Worm (Caenorhabditis elegans) whole organism, L1 larva: ENCODE data around the gene D1079.1.

Experiments
- C34B4.2 ChIP-seq: sonication (generic microtip); optimal IDR thresholded peaks from 2 replicates; lab custom pipeline; 2017; ENCODE audit warnings: mild to moderate bottlenecking, missing genetic modification characterization, missing compliant biosample characterization
- Y116A8C.19 ChIP-seq: sonication (generic microtip); optimal IDR thresholded peaks from 2 replicates; lab custom pipeline; 2016; ENCODE audit warnings: missing compliant biosample characterization, missing genetic modification characterization, borderline replicate concordance
- aha-1 ChIP-seq: fragments of 150-350 bp; optimal IDR thresholded peaks from 2 replicates; lab custom pipeline; 2014; ENCODE audit warnings: missing biosample characterization, missing genetic modification characterization
- aly-2 ChIP-seq: fragments of 150-350 bp; optimal IDR thresholded peaks from 2 replicates; lab custom pipeline; 2014; ENCODE audit warnings: missing biosample characterization, missing genetic modification characterization
- blmp-1 ChIP-seq: fragments of 150-350 bp; optimal IDR thresholded peaks from 2 replicates; lab custom pipeline; 2014; ENCODE audit warnings: missing biosample characterization, missing genetic modification characterization
- ceh-63 ChIP-seq: fragments of 200-800 bp; sonication (Bioruptor generic); optimal IDR thresholded peaks from 2 replicates; lab custom pipeline; 2018; ENCODE audit warnings: mild to moderate bottlenecking, missing genetic modification characterization, missing compliant biosample characterization
- ceh-8 ChIP-seq: fragments of 200-800 bp; sonication (Bioruptor generic); optimal IDR thresholded peaks from 2 replicates; lab custom pipeline; 2018; ENCODE audit warnings: mild to moderate bottlenecking, missing genetic modification characterization, moderate library complexity, missing compliant biosample characterization
- ceh-82 ChIP-seq, 3 experiments: fragments of 150-350 bp in 1 of 3; sonication (generic microtip) in 2 of 3; optimal IDR thresholded peaks; 2 replicates each; lab custom pipeline; 2014 to 2017; ENCODE audit warnings: missing biosample characterization in 3 of 3, missing genetic modification characterization in 3 of 3
- ceh-88 ChIP-seq: fragments of 200-800 bp; sonication (Bioruptor generic); IDR thresholded peaks from 2 replicates; pipeline ENCODE4 v1.3.6; 2022; ENCODE audit warnings: missing genetic modification characterization, missing compliant biosample characterization
- ceh-90 ChIP-seq: sonication (generic microtip); optimal IDR thresholded peaks from 2 replicates; lab custom pipeline; 2016; ENCODE audit warnings: missing genetic modification characterization, missing compliant biosample characterization
- ces-1 ChIP-seq: fragments of 150-350 bp; optimal IDR thresholded peaks from 2 replicates; lab custom pipeline; 2014; ENCODE audit warnings: missing biosample characterization, missing genetic modification reagents, missing genetic modification characterization
- dsc-1 ChIP-seq: sonication (generic microtip); optimal IDR thresholded peaks from 2 replicates; lab custom pipeline; 2016; ENCODE audit warnings: mild to moderate bottlenecking, missing genetic modification characterization, missing compliant biosample characterization
- egl-13 ChIP-seq: sonication (generic microtip); optimal IDR thresholded peaks from 2 replicates; lab custom pipeline; 2016; ENCODE audit warnings: missing genotype, missing genetic modification reagents, missing genetic modification characterization, missing compliant biosample characterization
- ets-5 ChIP-seq: fragments of 200-800 bp; sonication (Bioruptor generic); IDR thresholded peaks from 2 replicates; pipeline ENCODE4 v1.3.6; 2022; ENCODE audit warnings: missing genetic modification characterization, missing compliant biosample characterization
- fkh-4 ChIP-seq: sonication (generic microtip); optimal IDR thresholded peaks from 2 replicates; lab custom pipeline; 2016; ENCODE audit warnings: missing compliant biosample characterization, missing genetic modification characterization, borderline replicate concordance
- fkh-8 ChIP-seq: sonication (generic microtip); optimal IDR thresholded peaks from 2 replicates; lab custom pipeline; 2016; ENCODE audit warnings: mild to moderate bottlenecking, missing genetic modification characterization, missing compliant biosample characterization
- fos-1 ChIP-seq: fragments of 150-350 bp; optimal IDR thresholded peaks from 2 replicates; lab custom pipeline; 2014; ENCODE audit warnings: missing biosample characterization, missing genetic modification characterization
- hlh-17 ChIP-seq: fragments of 200-800 bp; sonication (Bioruptor generic); optimal IDR thresholded peaks from 2 replicates; lab custom pipeline; 2018; ENCODE audit warnings: missing genetic modification characterization, mild to moderate bottlenecking, missing compliant biosample characterization, moderate library complexity, borderline replicate concordance
- isw-1 ChIP-seq: fragments of 200-800 bp; sonication (Bioruptor generic); IDR thresholded peaks from 2 replicates; pipeline ENCODE4 v1.3.6; 2022; ENCODE audit warnings: missing genetic modification characterization, missing compliant biosample characterization
- lin-13 ChIP-seq: fragments of 150-350 bp; optimal IDR thresholded peaks from 2 replicates; lab custom pipeline; 2014; ENCODE audit warnings: missing biosample characterization, missing genetic modification reagents, missing genetic modification characterization
- lin-15B ChIP-seq: fragments of 150-350 bp; sonication (generic microtip); optimal IDR thresholded peaks from 3 replicates; lab custom pipeline; 2014; ENCODE audit warnings: missing biosample characterization, missing genetic modification characterization
- lsy-2 ChIP-seq, 2 experiments: fragments of 150-350 bp; optimal IDR thresholded peaks; 2 replicates each; lab custom pipeline; 2014; ENCODE audit warnings: missing biosample characterization in 2 of 2, missing genetic modification characterization in 2 of 2
- nhr-12 ChIP-seq: sonication (generic microtip); optimal IDR thresholded peaks from 2 replicates; lab custom pipeline; 2017; ENCODE audit warnings: missing biosample characterization, missing genetic modification characterization
- nhr-237 ChIP-seq: fragments of 150-350 bp; optimal IDR thresholded peaks from 2 replicates; lab custom pipeline; 2014; ENCODE audit warnings: missing biosample characterization, missing genetic modification characterization
- nhr-47 ChIP-seq: sonication (generic microtip); optimal IDR thresholded peaks from 2 replicates; lab custom pipeline; 2016; ENCODE audit warnings: mild to moderate bottlenecking, missing genetic modification characterization, moderate library complexity, missing compliant biosample characterization
- nhr-71 ChIP-seq: sonication (generic microtip); optimal IDR thresholded peaks from 2 replicates; lab custom pipeline; 2016; ENCODE audit warnings: mild to moderate bottlenecking, missing genetic modification characterization, moderate library complexity, missing compliant biosample characterization
- nhr-85 ChIP-seq: sonication (generic microtip); peaks from one replicate; lab custom pipeline; 2016; ENCODE audit warnings: missing genetic modification characterization, inconsistent platforms, missing compliant biosample characterization
- nhr-90 ChIP-seq: sonication (generic microtip); optimal IDR thresholded peaks from 2 replicates; lab custom pipeline; 2016; ENCODE audit warnings: mild to moderate bottlenecking, missing genetic modification characterization, missing compliant biosample characterization; ENCODE audit not compliant: poor library complexity
- pag-3 ChIP-seq: sonication (generic microtip); optimal IDR thresholded peaks from 2 replicates; lab custom pipeline; 2017; ENCODE audit warnings: missing genetic modification characterization, mild to moderate bottlenecking, missing compliant biosample characterization, antibody characterized with exemption, borderline replicate concordance; ENCODE audit not compliant: insufficient read depth
- pax-3 ChIP-seq: fragments of 200-800 bp; sonication (Bioruptor generic); optimal IDR thresholded peaks from 2 replicates; lab custom pipeline; 2018; ENCODE audit warnings: mild to moderate bottlenecking, missing genetic modification characterization, moderate library complexity, missing compliant biosample characterization
- pqm-1 ChIP-seq: sonication (generic microtip); optimal IDR thresholded peaks from 3 replicates; lab custom pipeline; 2017; ENCODE audit warnings: missing biosample characterization, missing genetic modification characterization
- rnt-1 ChIP-seq: sonication (generic microtip); optimal IDR thresholded peaks from 2 replicates; lab custom pipeline; 2016; ENCODE audit warnings: mild to moderate bottlenecking, missing genetic modification characterization, moderate library complexity, missing compliant biosample characterization
- skn-1 ChIP-seq: fragments of 150-350 bp; optimal IDR thresholded peaks from 2 replicates; lab custom pipeline; 2014; ENCODE audit warnings: missing biosample characterization, missing genetic modification characterization
- snpc-4 ChIP-seq: fragments of 150-350 bp; optimal IDR thresholded peaks from 2 replicates; lab custom pipeline; 2014; ENCODE audit warnings: missing biosample characterization, missing genetic modification characterization
- snu-23 ChIP-seq: sonication (generic microtip); optimal IDR thresholded peaks from 2 replicates; lab custom pipeline; 2016; ENCODE audit warnings: missing genetic modification characterization, missing compliant biosample characterization
- sptf-1 ChIP-seq: fragments of 150-350 bp; optimal IDR thresholded peaks from 2 replicates; lab custom pipeline; 2014; ENCODE audit warnings: missing biosample characterization, missing genetic modification characterization
- sup-37 ChIP-seq: fragments of 200-800 bp; sonication (Bioruptor generic); optimal IDR thresholded peaks from 2 replicates; lab custom pipeline; 2018; ENCODE audit warnings: mild to moderate bottlenecking, missing genetic modification characterization, missing compliant biosample characterization
- tbx-2 ChIP-seq: sonication (generic microtip); optimal IDR thresholded peaks from 2 replicates; lab custom pipeline; 2016; ENCODE audit warnings: missing genetic modification characterization, missing compliant biosample characterization
- unc-62 ChIP-seq: fragments of 150-350 bp; optimal IDR thresholded peaks from 2 replicates; lab custom pipeline; 2014; ENCODE audit warnings: missing biosample characterization, missing genetic modification reagents, missing genetic modification characterization
- unc-86 ChIP-seq: sonication (generic microtip); optimal IDR thresholded peaks from 2 replicates; lab custom pipeline; 2016; ENCODE audit warnings: missing genetic modification characterization, missing compliant biosample characterization
- unc-98 ChIP-seq: fragments of 200-800 bp; sonication (Bioruptor generic); IDR thresholded peaks from 2 replicates; pipeline ENCODE4 v1.3.6; 2022; ENCODE audit warnings: missing genetic modification characterization, missing compliant biosample characterization
- xbp-1 ChIP-seq: sonication (generic microtip); optimal IDR thresholded peaks from 2 replicates; lab custom pipeline; 2016; ENCODE audit warnings: missing genetic modification characterization, missing compliant biosample characterization
- zag-1 ChIP-seq: fragments of 150-350 bp; optimal IDR thresholded peaks from 2 replicates; lab custom pipeline; 2014; ENCODE audit warnings: missing biosample characterization, missing genetic modification characterization
- ztf-4 ChIP-seq: fragments of 150-350 bp; optimal IDR thresholded peaks from 2 replicates; lab custom pipeline; 2014; ENCODE audit warnings: missing biosample characterization, missing genetic modification characterization

Gene D1079.1

DNA sequence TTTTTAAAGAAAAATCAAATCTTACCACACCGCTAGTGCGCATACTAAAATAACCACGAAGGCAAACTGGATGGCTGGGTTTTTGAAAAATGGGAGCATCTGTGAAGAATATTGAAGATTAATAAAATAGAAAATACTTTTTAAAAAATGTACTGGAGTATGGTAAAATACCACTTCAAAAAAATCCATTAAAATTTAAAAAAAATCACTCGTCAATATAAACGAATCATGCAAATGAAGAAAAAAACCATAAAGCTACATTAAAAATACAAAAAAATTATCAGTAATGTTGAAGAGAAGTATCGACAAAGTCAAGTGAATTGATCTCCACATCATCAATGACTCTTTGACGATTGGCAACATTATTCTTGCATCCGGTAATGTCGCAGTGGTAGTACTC is 32.2 kb upstream of the D1079.1 start, which contains the start of gene R160.5:
TSS of gene R160.5 (minus strand) at position 101 of the 400 bp plus-strand sequence.
- TF ChIP-seq nhr-12 (tag; lab: Kevin White, UChicago) (no peak), tbx-2 (tag; lab: Kevin White, UChicago) (no peak), ceh-88 (no peak), aha-1 (no peak), ceh-90 (no peak)

- no peak for TF ChIP-seq isw-1
- TF ChIP-seq sup-37 (GFP tag; lab: Kevin White, UChicago) = no peak
- no peak for TF ChIP-seq nhr-47 (tag; lab: Kevin White, UChicago)
Observed at ce11 chrX:4371413-4371812, 31.5 kb upstream of the D1079.1 start, which contains the start of gene R160.13. Gene R160.13 (minus strand): TSS chrX:4371513.

DNA sequence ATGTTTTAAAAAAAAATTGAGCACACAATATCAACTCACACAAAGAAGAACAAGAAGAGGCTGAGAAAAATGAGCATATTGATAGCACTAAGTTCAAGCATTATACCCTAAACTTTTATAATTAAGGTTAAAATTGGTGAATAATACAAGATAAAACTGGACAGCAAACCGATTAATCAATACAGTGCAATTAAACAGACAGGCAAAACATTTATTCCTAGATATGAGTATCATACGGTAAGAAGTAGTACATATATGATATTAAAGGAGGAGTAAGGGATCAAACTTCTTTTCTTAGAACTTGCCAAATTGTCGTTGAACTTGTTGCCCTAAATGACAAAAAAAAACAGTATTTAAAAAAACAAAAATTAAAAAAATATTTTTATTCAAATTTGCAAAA is 31.0 kb upstream of the D1079.1 start, which contains the start of gene R160.14:
TSS of gene R160.14 (minus strand) at position 101 of the 400 bp plus-strand sequence.
- TF ChIP-seq pag-3 (tag; lab: Kevin White, UChicago) (no peak), pax-3 (tag; lab: Kevin White, UChicago) (no peak)
- TF ChIP-seq, all 84 proteins: peak for 0

DNA sequence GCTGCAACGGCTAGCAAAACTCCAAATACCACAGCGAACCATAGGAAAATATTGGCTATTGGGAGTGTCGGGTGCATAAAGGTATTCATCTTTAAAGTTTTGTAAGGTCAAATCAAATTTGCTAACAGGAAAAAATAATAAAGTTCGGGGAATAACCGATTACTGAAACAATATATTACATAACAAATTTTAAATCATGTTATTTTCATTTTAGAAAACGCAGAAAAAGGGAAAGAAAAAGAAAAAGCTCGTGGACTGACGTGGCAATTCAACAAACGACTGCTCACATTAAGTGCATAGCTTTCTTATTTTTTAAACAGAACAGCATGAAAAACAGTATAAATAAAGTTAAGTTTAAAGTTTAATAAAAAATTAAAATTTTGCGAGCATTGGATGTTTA is 29.8 kb upstream of the D1079.1 start, which contains the start of gene R160.6:
TSS of gene R160.6 (minus strand) at position 101 of the 400 bp plus-strand sequence.
- TF ChIP-seq ceh-8 (GFP tag; lab: Kevin White, UChicago) (no peak), snu-23 (GFP tag; lab: Kevin White, UChicago) (no peak), ztf-4 (tag; lab: Kevin White, UChicago) (no peak), fos-1 (no peak), C34B4.2 (tag; lab: Kevin White, UChicago) (no peak), unc-62 (GFP tag; lab: Kevin White, UChicago) (no peak), pqm-1 (tag; lab: Kevin White, UChicago) (no peak), sptf-1 (no peak), rnt-1 (no peak), dsc-1 (tag; lab: Kevin White, UChicago) (no peak), lsy-2 (tag; optimal IDR thresholded peaks at IDR 0.05; lab: Kevin White, UChicago) (no peak), ceh-82 (tag; optimal IDR thresholded peaks at IDR 0.05; lab: Kevin White, UChicago) (no peak), aly-2 (tag; lab: Kevin White, UChicago) (no peak), unc-86 (tag; lab: Kevin White, UChicago) (no peak), nhr-85 (no peak), nhr-90 (tag; lab: Kevin White, UChicago) (no peak), ets-5 (GFP tag; lab: Robert Waterston, UW) (no peak)

DNA sequence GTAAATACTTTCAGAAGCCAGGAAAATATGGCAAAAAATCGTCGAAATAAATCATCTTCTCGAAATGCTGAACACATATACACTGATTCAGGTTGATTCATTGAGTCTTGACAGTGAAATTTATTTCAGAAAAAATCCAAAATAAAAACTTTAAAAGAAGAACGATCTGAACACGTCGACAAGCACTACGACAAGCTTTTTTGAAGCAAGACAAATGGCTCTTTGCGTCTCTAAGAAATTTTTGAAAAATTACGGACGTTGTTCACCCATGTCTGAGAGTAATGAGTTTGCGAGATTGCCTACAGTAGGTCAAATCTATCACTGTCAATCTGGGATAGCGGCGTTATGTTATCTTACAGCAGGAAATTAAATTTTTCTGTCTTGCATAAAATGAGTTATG is 26.2 kb upstream of the D1079.1 start, which contains the start of gene R160.2:
TSS of gene R160.2 (minus strand) at position 101 of the 400 bp plus-strand sequence.
- TF ChIP-seq dsc-1 (tag; lab: Kevin White, UChicago) (no peak), snpc-4 (no peak), ceh-63 (GFP tag; lab: Kevin White, UChicago) (no peak), nhr-71 (tag; lab: Kevin White, UChicago) (no peak), fos-1 (no peak), zag-1 (tag; lab: Kevin White, UChicago) (no peak), blmp-1 (no peak), lin-13 (GFP tag; lab: Kevin White, UChicago) (no peak)

DNA sequence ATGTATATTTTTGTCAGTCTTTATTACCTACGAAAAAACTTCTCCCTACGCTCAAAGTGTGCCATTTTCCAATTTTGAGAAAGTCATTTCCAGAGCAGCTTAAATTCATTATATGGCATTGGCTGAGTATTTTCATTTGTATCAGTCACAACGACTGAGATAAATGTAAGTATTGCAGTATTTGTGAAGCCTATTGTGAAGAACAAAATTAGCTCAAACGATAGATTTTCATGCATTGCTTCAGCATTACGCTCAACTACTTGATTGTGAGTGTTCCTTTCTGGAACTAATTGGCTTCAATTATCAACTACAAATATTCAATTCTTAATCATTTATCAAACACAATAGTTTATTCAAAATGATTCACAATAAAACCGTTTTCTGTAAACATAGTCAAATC is 25.3 kb upstream of the D1079.1 start, which contains the start of gene R160.12:
TSS of gene R160.12 (minus strand) at position 101 of the 400 bp plus-strand sequence.
- TF ChIP-seq egl-13 = no peak
- no peak for TF ChIP-seq xbp-1 (tag; lab: Kevin White, UChicago)
- no peak for TF ChIP-seq ces-1 (GFP tag; lab: Kevin White, UChicago)
- TF ChIP-seq isw-1 = no peak
- TF ChIP-seq fkh-8 = no peak
- no peak for TF ChIP-seq unc-98 (GFP tag; lab: Robert Waterston, UW)
- TF ChIP-seq hlh-17 (GFP tag; lab: Kevin White, UChicago) = no peak
- no peak for TF ChIP-seq lin-15B (tag; lab: Kevin White, UChicago)
- no peak for TF ChIP-seq ceh-88
- no peak for TF ChIP-seq fkh-4 (tag; lab: Kevin White, UChicago)
- TF ChIP-seq unc-62 (GFP tag; lab: Kevin White, UChicago) = no peak
- TF ChIP-seq Y116A8C.19 (tag; lab: Kevin White, UChicago) = no peak
- TF ChIP-seq skn-1 (tag; lab: Kevin White, UChicago) = no peak
- TF ChIP-seq nhr-237 = no peak
- no peak for TF ChIP-seq nhr-47 (tag; lab: Kevin White, UChicago)
- no peak for TF ChIP-seq ets-5 (GFP tag; lab: Robert Waterston, UW)
- no peak for TF ChIP-seq pqm-1 (tag; lab: Kevin White, UChicago)
